Worm (Caenorhabditis elegans): ENCODE measurements around the gene F44E2.6.
A peak's percentile ranks its signal among the peaks of the same experiment; 100 is the strongest.

The F44E2.6 gene

DNA sequence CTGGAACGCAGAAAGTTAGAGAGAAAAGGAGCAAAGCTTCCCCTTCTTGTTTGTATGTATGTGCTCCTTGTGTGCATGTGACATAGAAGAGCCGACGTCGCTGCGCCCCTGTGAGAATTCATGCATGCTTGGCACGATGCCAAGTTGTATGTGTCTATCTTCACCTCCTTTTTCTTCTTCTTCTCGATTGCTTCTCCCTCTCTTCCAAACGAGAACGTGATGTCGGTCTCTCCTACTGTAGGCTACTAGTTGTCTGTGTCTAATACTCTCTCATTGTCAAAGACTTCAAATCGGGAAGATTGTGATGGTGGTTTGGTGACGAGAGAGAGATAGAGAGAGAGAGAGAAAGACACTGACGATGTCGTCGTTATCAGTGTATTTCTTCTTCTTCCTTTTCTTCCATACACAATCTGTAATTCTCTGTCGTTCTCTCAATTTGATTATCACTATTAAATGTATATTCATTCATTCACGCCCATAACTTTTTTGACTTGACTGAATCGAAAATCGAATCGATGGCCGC lies 47.7 kb downstream of the F44E2.6 start (continued):
- TF ChIP-seq ceh-82 (tag; optimal IDR thresholded peaks at IDR 0.05) (no peak), zag-1 (tag; optimal IDR thresholded peaks at IDR 0.05) (no peak), nhr-102 (tag; optimal IDR thresholded peaks at IDR 0.05) (peak; percentile 78), ceh-32 (tag; optimal IDR thresholded peaks at IDR 0.05; ENCODE audit: poor library complexity) (no peak), hlh-30 (tag; optimal IDR thresholded peaks at IDR 0.05; ENCODE audit: insufficient read depth) (peak; percentile 96), D1046.2 (GFP tag; IDR thresholded peaks at IDR 0.05) (no peak), lin-29 (GFP tag; IDR thresholded peaks at IDR 0.05) (no peak; the same call in 1 of the 2 replicates), F26F4.8 (GFP tag; conservative IDR thresholded peaks at IDR 0.05) (no peak), ctbp-1 (GFP tag; IDR thresholded peaks at IDR 0.05) (peak; percentile 92), ceh-28 (tag; optimal IDR thresholded peaks at IDR 0.05) (no peak), sdz-12 (GFP tag; optimal IDR thresholded peaks at IDR 0.05) (no peak), nhr-25 (tag; optimal IDR thresholded peaks at IDR 0.05; ENCODE audit: borderline replicate concordance, insufficient read depth) (peak; percentile 8), nhr-11 (tag; optimal IDR thresholded peaks at IDR 0.05) (peak; percentile 80), skn-1 (tag; optimal IDR thresholded peaks at IDR 0.05) (no peak), F37D6.2 (tag; optimal IDR thresholded peaks at IDR 0.05) (peak; percentile 80), ceh-62 (tag; optimal IDR thresholded peaks at IDR 0.05) (no peak), saeg-2 (GFP tag; IDR thresholded peaks at IDR 0.05) (peak; percentile 46; the same call in 1 of the 2 replicates), fos-1 (tag; optimal IDR thresholded peaks at IDR 0.05) (no peak), pqm-1 (tag; optimal IDR thresholded peaks at IDR 0.05) (peak; percentile 94), spr-3 (GFP tag; optimal IDR thresholded peaks at IDR 0.05) (peak; percentile 21), unc-62 (GFP tag; optimal IDR thresholded peaks at IDR 0.05 in 1 of 2) (peak in 1 of 2 experiments; percentile 93), unc-62 (tag; optimal IDR thresholded peaks at IDR 0.05) (no peak), madf-9 (GFP tag; conservative IDR thresholded peaks at IDR 0.05) (0 out of 2 replicates have a peak, but pooled peaks have one; percentile 27), dpl-1 (GFP tag; optimal IDR thresholded peaks at IDR 0.05) (peak; percentile 58), lin-1 (GFP tag; IDR thresholded peaks at IDR 0.05) (peak; percentile 70), mxl-3 (GFP tag; optimal IDR thresholded peaks at IDR 0.05) (peak; percentile 93), nhr-28 (tag; optimal IDR thresholded peaks at IDR 0.05) (peak; percentile 99), Y5F2A.4 (GFP tag; optimal IDR thresholded peaks at IDR 0.05) (no peak), lin-13 (GFP tag; optimal IDR thresholded peaks at IDR 0.05) (peak; percentile 79), daf-19 (GFP tag; conservative IDR thresholded peaks at IDR 0.05) (peak; percentile 62; the same call in 1 of the 2 replicates), unc-39 (tag; optimal IDR thresholded peaks at IDR 0.05) (no peak), rbr-2 (tag; optimal IDR thresholded peaks at IDR 0.05) (peak; percentile 92), vab-7 (GFP tag; IDR thresholded peaks at IDR 0.05) (no peak), php-3 (GFP tag; IDR thresholded peaks at IDR 0.05) (peak; percentile 73), ceh-44 (GFP tag; IDR thresholded peaks at IDR 0.05) (0 out of 2 replicates have a peak, but pooled peaks have one; percentile 20), lsy-2 (tag; optimal IDR thresholded peaks at IDR 0.05) (peak; percentile 90 to 94), mxl-2 (GFP tag; conservative IDR thresholded peaks at IDR 0.05) (no peak), T20F7.1 (GFP tag; optimal IDR thresholded peaks at IDR 0.05) (peak; percentile 72), T26A8.4 (GFP tag; IDR thresholded peaks at IDR 0.05) (peak; percentile 73), aly-2 (tag; optimal IDR thresholded peaks at IDR 0.05) (no peak), dmd-6 (GFP tag; IDR thresholded peaks at IDR 0.05) (peak; percentile 96), ces-1 (GFP tag; optimal IDR thresholded peaks at IDR 0.05) (no peak), aha-1 (tag) (peak; percentile 74), jun-1 (tag; optimal IDR thresholded peaks at IDR 0.05) (peak; percentile 82), hlh-11 (tag; optimal IDR thresholded peaks at IDR 0.05) (peak; percentile 99), lin-15B (tag; optimal IDR thresholded peaks at IDR 0.05) (no peak), nhr-10 (tag; optimal IDR thresholded peaks at IDR 0.05) (peak; percentile 81), mdl-1 (tag; optimal IDR thresholded peaks at IDR 0.05) (peak; percentile 77 to 97), arid-1 (GFP tag; conservative IDR thresholded peaks at IDR 0.05) (0 out of 2 replicates have a peak, but pooled peaks have one; percentile 24), dmd-9 (GFP tag; IDR thresholded peaks at IDR 0.05) (no peak), lim-7 (GFP tag; IDR thresholded peaks at IDR 0.05) (0 out of 2 replicates have a peak, but pooled peaks have one; percentile 43)

All from whole organism, L4 larva.